Worm (Caenorhabditis elegans): ENCODE measurements around the gene F44E7.7.
"Not testable (repeated sequence)": the region's sequence is repeated elsewhere in the genome, so short reads cannot be mapped to it uniquely, and the experiment has no call there.

Gene F44E7.7

DNA sequence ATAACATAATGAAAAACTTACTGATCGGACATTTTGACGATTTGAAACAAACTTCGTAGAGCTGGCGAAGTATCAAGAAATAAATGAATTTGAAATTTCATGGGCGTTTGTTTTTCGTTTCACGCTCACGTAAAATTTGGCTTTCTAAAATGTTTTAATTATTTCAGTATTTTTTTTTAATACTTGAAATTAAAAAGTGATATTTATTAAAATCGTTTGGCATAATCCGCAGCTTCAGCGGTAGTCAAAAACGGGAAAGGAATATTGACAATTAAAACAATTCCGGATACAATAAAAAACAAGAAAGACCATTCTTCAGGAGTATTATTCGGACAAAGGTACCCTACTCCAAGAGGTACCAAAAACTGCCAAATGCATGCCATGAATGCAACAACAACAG lies 2.6 kb downstream of the F44E7.7 start, which contains the start of gene fbxa-183:
fbxa-183 (minus strand) TSS at position 101 of the 400 bp plus-strand sequence.
- TF ChIP-seq T23F11.4 (GFP tag; optimal IDR thresholded peaks at IDR 0.05) (no peak), hlh-15 (tag; optimal IDR thresholded peaks at IDR 0.05) (no peak), ceh-30 (tag; optimal IDR thresholded peaks at IDR 0.05) (no peak), nhr-11 (tag; optimal IDR thresholded peaks at IDR 0.05) (no peak), unc-55 (GFP tag; optimal IDR thresholded peaks at IDR 0.05) (no peak), tbx-7 (tag; optimal IDR thresholded peaks at IDR 0.05) (no peak), ceh-19 (GFP tag; optimal IDR thresholded peaks at IDR 0.05) (no peak), ceh-6 (GFP tag; optimal IDR thresholded peaks at IDR 0.05) (no peak), pqm-1 (tag; optimal IDR thresholded peaks at IDR 0.05) (no peak), elt-2 (tag; optimal IDR thresholded peaks at IDR 0.05) (no peak), ceh-34 (tag; optimal IDR thresholded peaks at IDR 0.05) (no peak), fkh-10 (GFP tag; optimal IDR thresholded peaks at IDR 0.05) (no peak), nfya-1 (tag; optimal IDR thresholded peaks at IDR 0.05) (no peak), K09A11.1 (tag; optimal IDR thresholded peaks at IDR 0.05; ENCODE audit: insufficient read depth) (no peak), pag-3 (tag; optimal IDR thresholded peaks at IDR 0.05; ENCODE audit: borderline replicate concordance) (no peak), pat-9 (tag; optimal IDR thresholded peaks at IDR 0.05) (no peak), K02D7.2 (tag; optimal IDR thresholded peaks at IDR 0.05) (no peak)

DNA sequence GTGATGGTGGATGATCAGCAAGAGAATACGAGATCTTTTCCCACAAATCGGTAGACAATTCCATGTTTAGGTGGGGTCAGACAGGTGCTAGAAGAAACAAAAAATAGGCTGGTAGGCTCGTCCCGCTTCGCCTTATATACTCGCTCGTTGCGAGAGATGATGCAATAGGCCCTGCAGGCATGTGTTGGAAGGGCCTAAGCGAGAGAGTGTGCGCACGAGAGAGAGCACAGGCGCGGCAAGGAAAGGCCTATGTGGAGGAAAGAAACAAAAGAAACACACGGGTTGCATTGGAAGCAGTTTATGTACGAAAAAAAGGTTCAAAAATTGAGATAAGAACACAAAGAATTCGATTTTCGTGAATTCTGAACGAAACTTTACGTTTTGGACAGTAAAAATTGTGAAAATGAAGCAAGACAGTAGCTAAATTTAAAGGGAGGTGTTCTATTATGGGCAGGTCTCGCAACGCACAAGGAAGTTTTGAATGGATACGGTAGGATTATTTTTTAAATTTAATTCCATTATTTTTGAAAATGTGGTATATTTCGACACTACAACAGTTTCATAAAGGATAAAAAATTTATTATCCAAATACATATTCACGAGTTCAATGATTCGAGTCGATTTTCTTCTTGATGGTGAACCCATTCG lies 4.4 kb downstream of the F44E7.7 start, which contains the start of gene F44E7.5:
F44E7.5 (minus strand) TSS at position 210 of the 648 bp plus-strand sequence.
- no peak for TF ChIP-seq F13H6.1 (tag; optimal IDR thresholded peaks at IDR 0.05)
- peak; percentile 52 for TF ChIP-seq ceh-31 (tag; optimal IDR thresholded peaks at IDR 0.05)
- TF ChIP-seq ama-1 (optimal IDR thresholded peaks at IDR 0.05): no peak
- no peak for TF ChIP-seq pha-4 (tag; optimal IDR thresholded peaks at IDR 0.05)
- no peak for TF ChIP-seq nhr-232 (tag; optimal IDR thresholded peaks at IDR 0.05)

DNA sequence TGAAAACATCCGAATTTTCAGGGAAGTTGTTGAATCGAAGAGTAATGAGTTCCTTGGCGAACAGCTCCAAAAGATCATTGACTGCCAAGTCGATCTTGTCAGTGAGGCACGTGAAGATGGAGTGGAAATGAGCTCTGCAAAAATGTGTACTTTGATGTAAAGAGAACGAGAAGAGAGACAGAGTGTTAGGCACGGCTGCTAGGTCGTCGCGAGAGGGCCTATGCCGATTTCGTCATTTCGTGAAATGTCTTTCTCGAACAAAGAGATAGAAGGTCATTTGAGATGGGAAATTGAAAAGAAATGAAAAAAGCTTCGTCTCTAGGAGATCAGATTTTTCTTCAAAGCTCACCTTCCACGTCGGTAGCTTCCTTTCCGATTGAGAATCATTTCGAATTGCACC lies 5.3 kb downstream of the F44E7.7 start:
- TF ChIP-seq hlh-15 (tag; optimal IDR thresholded peaks at IDR 0.05) (no peak), unc-42 (tag; optimal IDR thresholded peaks at IDR 0.05) (no peak), gmeb-2 (tag; optimal IDR thresholded peaks at IDR 0.05) (no peak), unc-55 (GFP tag; optimal IDR thresholded peaks at IDR 0.05) (peak; percentile 21), mec-3 (tag; optimal IDR thresholded peaks at IDR 0.05; ENCODE audit: borderline replicate concordance) (no peak)

DNA sequence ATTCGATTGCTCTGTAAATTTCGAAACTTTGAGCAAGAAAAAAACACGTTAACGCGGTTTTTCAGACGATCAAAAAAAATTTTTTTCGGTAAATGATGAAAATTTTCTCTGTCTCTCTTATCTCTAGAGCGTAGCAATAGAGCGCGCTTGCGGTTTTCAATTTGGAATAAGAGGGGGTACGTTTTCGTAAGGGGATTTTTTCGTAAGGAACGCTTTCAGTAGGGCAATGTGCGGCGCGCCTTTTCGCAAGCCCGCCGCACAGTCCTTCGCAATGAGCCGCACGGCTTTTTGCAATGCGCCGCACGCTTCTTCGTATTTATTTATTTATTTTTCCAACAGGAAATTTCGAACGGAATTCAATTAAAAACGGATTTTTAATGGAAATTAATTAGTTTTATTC lies 8.3 kb downstream of the F44E7.7 start, which contains the start of gene F44E7.4:
F44E7.4 (minus strand) TSS at position 13 of the 400 bp plus-strand sequence.
- TF ChIP-seq rnt-1 (tag; optimal IDR thresholded peaks at IDR 0.05): peak; percentile 45
- TF ChIP-seq sox-2 (GFP tag; IDR thresholded peaks at IDR 0.05): peak; percentile 78
- TF ChIP-seq unc-3 (GFP tag; conservative IDR thresholded peaks at IDR 0.05): peak; percentile 72; the same call in 1 of the 2 replicates
- TF ChIP-seq unc-3 (tag; optimal IDR thresholded peaks at IDR 0.05): not testable (repeated sequence)
- TF ChIP-seq tbx-2 (tag; optimal IDR thresholded peaks at IDR 0.05): peak; percentile 4
- peak; percentile 87 for TF ChIP-seq ceh-45 (GFP tag; IDR thresholded peaks at IDR 0.05)
- peak; percentile 28 for TF ChIP-seq unc-42 (tag; optimal IDR thresholded peaks at IDR 0.05)
- TF ChIP-seq nfya-1 (tag; optimal IDR thresholded peaks at IDR 0.05): peak; percentile 28
- TF ChIP-seq ceh-31 (tag; optimal IDR thresholded peaks at IDR 0.05): peak; percentile 50
- peak; percentile 4 for TF ChIP-seq ceh-14 (tag; optimal IDR thresholded peaks at IDR 0.05)

DNA sequence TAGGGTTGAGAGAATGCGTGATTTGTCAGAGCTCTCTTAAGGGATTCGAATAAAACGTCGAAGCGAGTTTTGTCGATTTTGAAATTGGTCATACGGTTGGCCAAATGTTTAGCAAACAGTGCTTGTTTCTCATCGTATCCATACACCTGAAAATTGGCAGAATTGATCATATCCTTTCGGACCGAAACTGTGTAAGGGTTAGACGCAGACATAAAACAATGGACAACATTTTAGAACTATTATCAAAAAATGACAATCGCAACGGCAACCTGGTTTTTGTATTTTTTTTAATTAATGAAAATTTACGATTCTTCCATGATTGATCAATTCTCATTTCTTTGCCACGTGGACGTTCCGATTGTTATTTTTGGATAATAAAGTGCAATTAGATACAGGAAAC lies 11.1 kb downstream of the F44E7.7 start:
- TF ChIP-seq hlh-15 (tag; optimal IDR thresholded peaks at IDR 0.05) (no peak), ceh-19 (GFP tag; optimal IDR thresholded peaks at IDR 0.05) (no peak), ceh-6 (GFP tag; optimal IDR thresholded peaks at IDR 0.05) (no peak), gmeb-2 (tag; optimal IDR thresholded peaks at IDR 0.05) (no peak), unc-42 (tag; optimal IDR thresholded peaks at IDR 0.05) (no peak), ceh-30 (tag; optimal IDR thresholded peaks at IDR 0.05) (no peak), ets-4 (tag; optimal IDR thresholded peaks at IDR 0.05) (no peak), pros-1 (tag; optimal IDR thresholded peaks at IDR 0.05) (no peak), pha-2 (tag; optimal IDR thresholded peaks at IDR 0.05) (no peak), unc-86 (tag; optimal IDR thresholded peaks at IDR 0.05) (no peak), unc-3 (GFP tag; conservative IDR thresholded peaks at IDR 0.05) (no peak), unc-3 (tag; optimal IDR thresholded peaks at IDR 0.05) (no peak), eyg-1 (tag; optimal IDR thresholded peaks at IDR 0.05) (no peak), F13H6.1 (tag; optimal IDR thresholded peaks at IDR 0.05) (no peak), nhr-232 (tag; optimal IDR thresholded peaks at IDR 0.05) (no peak), ceh-48 (tag; optimal IDR thresholded peaks at IDR 0.05) (no peak)

All from whole organism, late embryonic.